Fruit fly (Drosophila melanogaster): Measurements from ENCODE around the gene Cyp313b1.

Cyp313b1 gene

dm6 chr3R:8645580-8646220 lies at the start of gene Cyp313b1:
TSS of gene Cyp313b1 (minus strand) at chr3R:8645650.
- TF ChIP-seq dl (GFP tag; optimal IDR thresholded peaks at IDR 0.05; ENCODE audit: insufficient read depth in 1 of 2, partially characterized antibody in 2 of 2) (no peak), sv (GFP tag; optimal IDR thresholded peaks at IDR 0.05) (no peak), Dif (GFP tag; optimal IDR thresholded peaks at IDR 0.05; ENCODE audit: partially characterized antibody) (no peak), h (GFP tag; optimal IDR thresholded peaks at IDR 0.05) (peak; percentile 24), Mio (GFP tag; optimal IDR thresholded peaks at IDR 0.05) (no peak), Hnf4 (GFP tag; optimal IDR thresholded peaks at IDR 0.05) (no peak)

dm6 chr3R:8694110-8694826 lies 48.8 kb upstream of the Cyp313b1 start:
- TF ChIP-seq Sp1 (GFP tag; optimal IDR thresholded peaks at IDR 0.05) (peak; percentile 79), Dfd (GFP tag; optimal IDR thresholded peaks at IDR 0.05) (no peak), CrebA (GFP tag; optimal IDR thresholded peaks at IDR 0.05; ENCODE audit: borderline replicate concordance) (peak; percentile 39)

- TF ChIP-seq GATAd (GFP tag; optimal IDR thresholded peaks at IDR 0.05) (no peak), Hnf4 (GFP tag; optimal IDR thresholded peaks at IDR 0.05) (no peak), lola (GFP tag; optimal IDR thresholded peaks at IDR 0.05) (no peak), Dif (GFP tag; optimal IDR thresholded peaks at IDR 0.05; ENCODE audit: partially characterized antibody) (no peak), pan (optimal IDR thresholded peaks at IDR 0.05) (no peak), Mio (GFP tag; optimal IDR thresholded peaks at IDR 0.05) (no peak), Myc (optimal IDR thresholded peaks at IDR 0.05) (no peak)
These were observed 41.0 kb upstream of the Cyp313b1 start for dm6 chr3R:8686446-8686845.

dm6 chr3R:8684328-8685177 lies 39.1 kb upstream of the Cyp313b1 start, which contains the start of gene CG44227:
TSS of gene CG44227 (minus strand) at chr3R:8685176.
- TF ChIP-seq Hr83 (GFP tag; optimal IDR thresholded peaks at IDR 0.05; ENCODE audit: poor library complexity, severe bottlenecking) (no peak), br (GFP tag; optimal IDR thresholded peaks at IDR 0.05) (no peak), Jra (GFP tag; optimal IDR thresholded peaks at IDR 0.05) (no peak), lola (GFP tag; optimal IDR thresholded peaks at IDR 0.05) (no peak), Abd-B (GFP tag; optimal IDR thresholded peaks at IDR 0.05) (no peak), brk (GFP tag; optimal IDR thresholded peaks at IDR 0.05) (no peak), Dif (GFP tag; optimal IDR thresholded peaks at IDR 0.05; ENCODE audit: partially characterized antibody) (no peak), tai (GFP tag; optimal IDR thresholded peaks at IDR 0.05) (no peak), h (GFP tag; optimal IDR thresholded peaks at IDR 0.05) (no peak), Mio (GFP tag; optimal IDR thresholded peaks at IDR 0.05) (no peak), GATAd (GFP tag; optimal IDR thresholded peaks at IDR 0.05) (no peak), pan (optimal IDR thresholded peaks at IDR 0.05) (no peak), usp (GFP tag; optimal IDR thresholded peaks at IDR 0.05) (no peak), rgr (GFP tag; optimal IDR thresholded peaks at IDR 0.05) (no peak), OdsH (GFP tag; optimal IDR thresholded peaks at IDR 0.05) (no peak), dmrt93B (GFP tag; optimal IDR thresholded peaks at IDR 0.05) (no peak), sage (GFP tag; optimal IDR thresholded peaks at IDR 0.05) (no peak), Myc (optimal IDR thresholded peaks at IDR 0.05) (no peak), sv (GFP tag; optimal IDR thresholded peaks at IDR 0.05) (no peak), dsf (GFP tag; optimal IDR thresholded peaks at IDR 0.05; ENCODE audit: borderline replicate concordance) (no peak)

DNA sequence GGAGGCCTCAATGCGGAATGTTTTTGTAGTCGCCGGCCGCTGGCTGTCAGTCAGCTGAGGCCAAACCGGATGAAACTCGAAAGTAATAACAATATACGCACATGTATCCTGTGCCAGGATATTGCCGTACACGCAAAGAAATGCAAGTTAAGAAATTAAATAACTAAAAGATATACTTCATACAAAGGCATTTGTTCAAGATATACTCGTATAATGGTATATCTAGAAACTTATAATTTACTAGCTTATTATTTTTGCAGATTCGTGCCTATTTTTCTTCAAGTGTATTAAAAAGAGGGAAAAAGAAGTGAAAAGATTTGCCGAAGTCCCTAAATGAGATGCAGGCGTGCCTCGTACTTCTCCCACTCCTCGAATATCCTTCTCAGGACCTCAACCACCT lies 37.8 kb upstream of the Cyp313b1 start:
- TF ChIP-seq Abd-B (GFP tag; optimal IDR thresholded peaks at IDR 0.05) (no peak), Hr78 (GFP tag; optimal IDR thresholded peaks at IDR 0.05) (no peak), CG9705 (GFP tag; optimal IDR thresholded peaks at IDR 0.05) (no peak), Rel (GFP tag; optimal IDR thresholded peaks at IDR 0.05) (no peak), Rel (tag; optimal IDR thresholded peaks at IDR 0.05) (no peak), dl (GFP tag; optimal IDR thresholded peaks at IDR 0.05; ENCODE audit: insufficient read depth in 1 of 2, partially characterized antibody in 2 of 2) (no peak), dmrt93B (GFP tag; optimal IDR thresholded peaks at IDR 0.05) (no peak), HLH106 (tag; optimal IDR thresholded peaks at IDR 0.05) (no peak), h (GFP tag; optimal IDR thresholded peaks at IDR 0.05) (no peak), Jra (GFP tag; optimal IDR thresholded peaks at IDR 0.05) (no peak), Vsx2 (GFP tag; optimal IDR thresholded peaks at IDR 0.05; ENCODE audit: partially characterized antibody) (no peak), tai (GFP tag; optimal IDR thresholded peaks at IDR 0.05) (no peak)
